Fruit fly (Drosophila melanogaster) whole organism, pupa: ENCODE data around the gene wrm2.

ENCODE experiments used
- CG8159 ChIP-seq: fragments of 200-800 bp; sonication (Bioruptor generic); optimal IDR thresholded peaks from 3 replicates; lab custom pipeline; 2018; ENCODE audit warnings: missing biosample characterization, mild to moderate bottlenecking, missing genetic modification characterization, moderate library complexity
- CG8301 ChIP-seq: fragments of 200-800 bp; sonication (Bioruptor generic); optimal IDR thresholded peaks from 2 replicates; lab custom pipeline; 2018; ENCODE audit warnings: missing biosample characterization, mild to moderate bottlenecking, missing genetic modification characterization
- Pif1A ChIP-seq: fragments of 200-800 bp; sonication (Bioruptor generic); optimal IDR thresholded peaks from 3 replicates; lab custom pipeline; 2016; ENCODE audit warnings: missing biosample characterization, missing genetic modification characterization

DNA sequence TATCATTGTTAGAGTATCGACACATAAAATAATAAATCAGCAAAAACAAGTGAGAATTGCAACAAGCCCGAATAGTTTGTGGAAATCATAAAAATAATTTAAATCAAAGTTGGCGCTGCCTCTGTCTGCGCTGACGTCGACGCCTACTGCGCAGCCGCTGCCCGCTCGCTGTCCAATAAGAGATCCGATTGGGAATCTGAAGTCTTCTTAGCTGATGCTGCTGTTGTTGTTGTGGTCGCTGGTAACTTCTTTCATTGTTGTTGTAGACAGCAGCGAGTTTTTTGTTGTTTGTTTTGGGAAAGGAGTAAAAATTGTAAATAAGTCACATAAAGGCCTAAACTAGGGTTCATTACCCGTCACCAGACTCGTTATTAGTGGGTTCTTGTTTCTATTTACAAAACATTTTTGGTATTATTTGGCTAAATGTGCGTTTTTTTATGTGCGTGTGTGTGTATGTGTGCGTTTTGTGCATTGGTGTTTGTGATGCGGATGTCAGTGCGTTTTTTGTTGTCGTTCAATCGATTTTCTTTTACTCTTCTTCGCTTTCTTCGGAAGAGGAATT, 29.8 kb upstream of the wrm2 start:
- TF ChIP-seq CG8159 (tag; lab: Kevin White, UChicago) = no peak
- no peak for TF ChIP-seq Pif1A (GFP tag; lab: Kevin White, UChicago)
- no peak for TF ChIP-seq CG8301 (tag; lab: Kevin White, UChicago)
